Fruit fly (Drosophila melanogaster): Measurements from ENCODE around the gene mus81.

Gene mus81

DNA sequence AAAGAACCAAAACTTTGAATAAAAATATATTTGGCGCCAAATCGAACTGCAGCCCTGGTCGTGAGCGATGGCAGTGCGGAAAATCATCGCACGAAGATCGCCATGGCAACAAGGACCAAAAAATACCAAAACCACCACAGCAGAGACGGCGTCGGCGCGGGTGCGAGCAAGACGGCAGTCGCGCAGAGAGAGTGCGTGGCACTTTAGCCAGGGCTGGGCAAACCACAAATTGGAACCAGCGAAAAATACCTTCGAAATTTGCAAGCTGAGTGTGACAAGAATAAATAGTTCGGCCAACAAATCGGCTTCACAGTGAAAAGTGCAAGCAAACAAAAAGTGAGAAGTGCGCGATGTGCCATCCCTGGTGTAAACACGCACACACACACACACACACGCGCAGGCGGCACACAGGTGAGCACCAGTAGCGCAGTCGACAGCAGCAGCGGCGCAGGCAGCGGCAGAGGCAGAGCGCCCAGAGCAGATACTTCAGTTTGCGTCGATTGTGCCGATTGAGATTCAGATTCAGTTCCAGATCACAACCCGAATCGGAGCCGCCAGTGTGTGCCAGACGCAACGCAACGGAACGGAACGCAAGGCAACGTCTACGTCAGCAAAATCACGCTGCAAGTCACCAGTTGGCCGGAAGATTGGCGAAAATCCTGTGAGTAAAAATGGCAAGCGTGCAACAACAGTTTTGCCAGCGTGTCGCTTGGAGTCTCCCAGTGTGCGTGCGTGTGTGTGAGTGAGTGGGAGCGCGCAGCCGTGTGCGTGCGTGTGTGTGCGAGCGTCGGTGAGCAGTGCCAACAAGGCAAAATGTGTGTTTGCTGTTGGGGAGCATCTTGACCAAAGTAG, 5.6 kb upstream of the mus81 start, which contains the start of gene TRAM (continued):
- TF ChIP-seq CG18011 (GFP tag; optimal IDR thresholded peaks at IDR 0.05) (peak; percentile 92), prd (optimal IDR thresholded peaks at IDR 0.05) (no peak), prd (GFP tag; IDR thresholded peaks at IDR 0.05) (peak; percentile 100), Asciz (GFP tag; optimal IDR thresholded peaks at IDR 0.05) (peak; percentile 94), CG4424 (GFP tag; optimal IDR thresholded peaks at IDR 0.05) (peak; percentile 98), chm (GFP tag; IDR thresholded peaks at IDR 0.05) (peak; percentile 99), dm (GFP tag; optimal IDR thresholded peaks at IDR 0.05) (peak; percentile 98), Hmr (GFP tag; optimal IDR thresholded peaks at IDR 0.05) (peak; percentile 99), CG10274 (GFP tag; optimal IDR thresholded peaks at IDR 0.05) (peak; percentile 91), CG18599 (GFP tag; optimal IDR thresholded peaks at IDR 0.05) (peak; percentile 99), CG1603 (tag; optimal IDR thresholded peaks at IDR 0.05) (peak; percentile 97), CG17186 (GFP tag; optimal IDR thresholded peaks at IDR 0.05) (peak; percentile 98), CG9876 (GFP tag; optimal IDR thresholded peaks at IDR 0.05) (peak; percentile 98), tap (tag; optimal IDR thresholded peaks at IDR 0.05) (peak; percentile 96), pzg (GFP tag; optimal IDR thresholded peaks at IDR 0.05) (peak; percentile 89), Doc2 (GFP tag; IDR thresholded peaks at IDR 0.05) (peak; percentile 95), Stat92E (GFP tag; optimal IDR thresholded peaks at IDR 0.05) (peak in 1 of 3 experiments; percentile 90), CG9215 (GFP tag; IDR thresholded peaks at IDR 0.05) (peak; percentile 97), CG8388 (GFP tag; optimal IDR thresholded peaks at IDR 0.05) (peak; percentile 97), danr (GFP tag; IDR thresholded peaks at IDR 0.05) (peak; percentile 97), ssp (GFP tag; IDR thresholded peaks at IDR 0.05) (peak; percentile 94), CG32772 (GFP tag; IDR thresholded peaks at IDR 0.05) (peak; percentile 99), CG14710 (tag; optimal IDR thresholded peaks at IDR 0.05) (peak; percentile 96), Sox100B (GFP tag; optimal IDR thresholded peaks at IDR 0.05) (no peak), CG10147 (GFP tag; optimal IDR thresholded peaks at IDR 0.05) (peak; percentile 96), CG10321 (GFP tag; IDR thresholded peaks at IDR 0.05) (peak; percentile 91), dan (GFP tag; IDR thresholded peaks at IDR 0.05) (peak; percentile 96), CG13123 (GFP tag; optimal IDR thresholded peaks at IDR 0.05) (peak; percentile 96), pho (GFP tag; optimal IDR thresholded peaks at IDR 0.05) (peak; percentile 98), ind (GFP tag; optimal IDR thresholded peaks at IDR 0.05) (peak; percentile 99), cas (GFP tag; IDR thresholded peaks at IDR 0.05) (peak; percentile 97), dpn (GFP tag; optimal IDR thresholded peaks at IDR 0.05) (peak; percentile 98 to 99), vfl (GFP tag; optimal IDR thresholded peaks at IDR 0.05) (peak; percentile 96), CG1832 (GFP tag; optimal IDR thresholded peaks at IDR 0.05) (peak; percentile 92), H2.0 (GFP tag; IDR thresholded peaks at IDR 0.05) (peak; percentile 99), CG6272 (GFP tag; IDR thresholded peaks at IDR 0.05) (peak; percentile 98), CG2202 (tag; optimal IDR thresholded peaks at IDR 0.05) (peak; percentile 96), CG12659 (GFP tag; optimal IDR thresholded peaks at IDR 0.05) (peak; percentile 99), sna (GFP tag; IDR thresholded peaks at IDR 0.05; ENCODE audit: partially characterized antibody) (peak; percentile 70; the same call in 1 of the 2 replicates), CG30020 (tag; optimal IDR thresholded peaks at IDR 0.05) (peak; percentile 85), Hr3 (GFP tag; optimal IDR thresholded peaks at IDR 0.05) (peak; percentile 97), CG1792 (GFP tag; optimal IDR thresholded peaks at IDR 0.05) (peak; percentile 97), CG42726 (GFP tag; IDR thresholded peaks at IDR 0.05; ENCODE audit: partially characterized antibody) (peak; percentile 82), dmrt99B (tag; optimal IDR thresholded peaks at IDR 0.05) (peak; percentile 98), cad (GFP tag; optimal IDR thresholded peaks at IDR 0.05) (no peak), CG3407 (GFP tag; optimal IDR thresholded peaks at IDR 0.05) (peak; percentile 97), CG7372 (GFP tag; IDR thresholded peaks at IDR 0.05) (peak; percentile 99), pros (GFP tag; optimal IDR thresholded peaks at IDR 0.05) (peak; percentile 78)
